Fruit fly (Drosophila melanogaster): ENCODE results near the gene PDZ-GEF.

PDZ-GEF gene

dm6 chr2L:6354231-6354630, 30.7 kb downstream of the PDZ-GEF start, which contains the start of gene ppk7:
Gene ppk7 (minus strand): TSS chr2L:6354331.
- no peak for TF ChIP-seq rn (GFP tag; IDR thresholded peaks at IDR 0.05)
- TF ChIP-seq Snoo (tag; optimal IDR thresholded peaks at IDR 0.05): no peak
- no peak for TF ChIP-seq CG9948 (tag; optimal IDR thresholded peaks at IDR 0.05)
- TF ChIP-seq CG8301 (tag; optimal IDR thresholded peaks at IDR 0.05): no peak
- no peak for TF ChIP-seq CG17806 (tag; optimal IDR thresholded peaks at IDR 0.05)
- no peak for TF ChIP-seq Pif1A (GFP tag; optimal IDR thresholded peaks at IDR 0.05)
- no peak for TF ChIP-seq CG15710 (tag; optimal IDR thresholded peaks at IDR 0.05)
- TF ChIP-seq gl (tag; optimal IDR thresholded peaks at IDR 0.05): no peak
- no peak for TF ChIP-seq Pif1B (GFP tag; optimal IDR thresholded peaks at IDR 0.05)
- no peak for TF ChIP-seq D1 (tag; optimal IDR thresholded peaks at IDR 0.05)
- TF ChIP-seq Ets98B (GFP tag; IDR thresholded peaks at IDR 0.05): no peak
- TF ChIP-seq CG32121 (GFP tag; IDR thresholded peaks at IDR 0.05): no peak
- no peak for TF ChIP-seq CG13204 (GFP tag; optimal IDR thresholded peaks at IDR 0.05)

dm6 chr2L:6354656-6355055, 31.1 kb downstream of the PDZ-GEF start, which contains the start of gene ppk14:
Gene ppk14 (plus strand): TSS chr2L:6354956.
- TF ChIP-seq CG12605 (GFP tag; IDR thresholded peaks at IDR 0.05) (no peak), Pif1A (GFP tag; optimal IDR thresholded peaks at IDR 0.05) (no peak)

- no peak for TF ChIP-seq CG14655 (GFP tag; optimal IDR thresholded peaks at IDR 0.05)
- TF ChIP-seq D1 (tag; optimal IDR thresholded peaks at IDR 0.05): no peak
- TF ChIP-seq Ets98B (GFP tag; IDR thresholded peaks at IDR 0.05): no peak
Observed at dm6 chr2L:6356134-6356533, 32.6 kb downstream of the PDZ-GEF start.

dm6 chr2L:6356686-6357362, 33.3 kb downstream of the PDZ-GEF start:
- TF ChIP-seq CG14655 (GFP tag; optimal IDR thresholded peaks at IDR 0.05): peak; percentile 48
- no peak for TF ChIP-seq fd96Ca (GFP tag; IDR thresholded peaks at IDR 0.05)
- no peak for TF ChIP-seq CG8301 (tag; optimal IDR thresholded peaks at IDR 0.05)
- peak; percentile 13 for TF ChIP-seq CG8159 (tag; optimal IDR thresholded peaks at IDR 0.05)
- TF ChIP-seq CG9948 (tag; optimal IDR thresholded peaks at IDR 0.05): no peak
- peak; percentile 56; the same call in 1 of the 3 replicates for TF ChIP-seq CG4496 (GFP tag; IDR thresholded peaks at IDR 0.05)
- no peak for TF ChIP-seq EcR (GFP tag; optimal IDR thresholded peaks at IDR 0.05)
- TF ChIP-seq CG32121 (GFP tag; IDR thresholded peaks at IDR 0.05): no peak
- no peak for TF ChIP-seq Snoo (tag; optimal IDR thresholded peaks at IDR 0.05)

dm6 chr2L:6358218-6358617, 34.7 kb downstream of the PDZ-GEF start, which contains the start of gene CG9500:
Gene CG9500 (minus strand): TSS chr2L:6358318.
- TF ChIP-seq CG10348 (GFP tag; IDR thresholded peaks at IDR 0.05) (no peak), CG8301 (tag; optimal IDR thresholded peaks at IDR 0.05) (no peak), rn (GFP tag; IDR thresholded peaks at IDR 0.05) (no peak), CG15710 (tag; optimal IDR thresholded peaks at IDR 0.05) (no peak), CG14655 (GFP tag; optimal IDR thresholded peaks at IDR 0.05) (no peak), CG32121 (GFP tag; IDR thresholded peaks at IDR 0.05) (no peak), D1 (tag; optimal IDR thresholded peaks at IDR 0.05) (no peak), CG12605 (GFP tag; IDR thresholded peaks at IDR 0.05) (no peak), Pif1A (GFP tag; optimal IDR thresholded peaks at IDR 0.05) (no peak), fd96Ca (GFP tag; IDR thresholded peaks at IDR 0.05) (no peak), Ets98B (GFP tag; IDR thresholded peaks at IDR 0.05) (no peak)

dm6 chr2L:6360059-6360458, 36.5 kb downstream of the PDZ-GEF start:
- TF ChIP-seq Pif1A (GFP tag; optimal IDR thresholded peaks at IDR 0.05) (no peak), CG8159 (tag; optimal IDR thresholded peaks at IDR 0.05) (no peak), CG13204 (GFP tag; optimal IDR thresholded peaks at IDR 0.05) (no peak), CG9948 (tag; optimal IDR thresholded peaks at IDR 0.05) (no peak), CG12605 (GFP tag; IDR thresholded peaks at IDR 0.05) (no peak), CG8301 (tag; optimal IDR thresholded peaks at IDR 0.05) (no peak), CG4496 (GFP tag; IDR thresholded peaks at IDR 0.05) (no peak), EcR (GFP tag; optimal IDR thresholded peaks at IDR 0.05) (no peak)

- TF ChIP-seq CG15710 (tag; optimal IDR thresholded peaks at IDR 0.05): no peak
- TF ChIP-seq CG4496 (GFP tag; IDR thresholded peaks at IDR 0.05): no peak
Observed at dm6 chr2L:6366924-6367323, 43.4 kb downstream of the PDZ-GEF start.

- TF ChIP-seq Ets98B (GFP tag; IDR thresholded peaks at IDR 0.05): no peak
- TF ChIP-seq fd96Ca (GFP tag; IDR thresholded peaks at IDR 0.05): no peak
- TF ChIP-seq CG4496 (GFP tag; IDR thresholded peaks at IDR 0.05): no peak
- no peak for TF ChIP-seq rn (GFP tag; IDR thresholded peaks at IDR 0.05)
- TF ChIP-seq CG10348 (GFP tag; IDR thresholded peaks at IDR 0.05): no peak
- no peak for TF ChIP-seq Pif1B (GFP tag; optimal IDR thresholded peaks at IDR 0.05)
- no peak for TF ChIP-seq Pif1A (GFP tag; optimal IDR thresholded peaks at IDR 0.05)
- no peak for TF ChIP-seq CG17806 (tag; optimal IDR thresholded peaks at IDR 0.05)
- TF ChIP-seq CG8301 (tag; optimal IDR thresholded peaks at IDR 0.05): no peak
Observed at dm6 chr2L:6367478-6367932, 43.9 kb downstream of the PDZ-GEF start, which contains the start of gene Nepl4. Gene Nepl4 (plus strand): TSS chr2L:6367882.

Data from whole organism, pupa.